Worm (Caenorhabditis elegans) whole organism, midembryonic: Measurements from ENCODE around the gene F31D4.2.
A peak's percentile ranks its signal among the peaks of the same experiment; 100 is the strongest.

Experiments
- T22C8.4 ChIP-seq: fragments of 200-800 bp; sonication (Bioruptor generic); IDR thresholded peaks from 2 replicates; pipeline ENCODE4 v1.3.6; 2022; ENCODE audit warnings: missing genetic modification characterization, missing compliant biosample characterization
- cog-1 ChIP-seq: sonication (generic microtip); optimal IDR thresholded peaks from 2 replicates; lab custom pipeline; 2016; ENCODE audit warnings: missing genetic modification characterization, missing compliant biosample characterization
- flt-1 ChIP-seq: fragments of 200-800 bp; sonication (Bioruptor generic); IDR thresholded peaks from 2 replicates; pipeline ENCODE4 v1.3.6; 2022; ENCODE audit warnings: missing genetic modification characterization, missing compliant biosample characterization
- klf-2 ChIP-seq: fragments of 200-800 bp; sonication (Bioruptor generic); conservative IDR thresholded peaks from 2 replicates; pipeline ENCODE4 v1.3.6; 2022; ENCODE audit warnings: missing genetic modification reagents, missing genetic modification characterization, missing compliant biosample characterization
- med-1 ChIP-seq: sonication (generic microtip); optimal IDR thresholded peaks from 2 replicates; lab custom pipeline; 2017; ENCODE audit warnings: missing genetic modification characterization, mild to moderate bottlenecking, missing compliant biosample characterization, antibody characterized with exemption, missing genetic modification reagents; ENCODE audit not compliant: insufficient read depth
- ref-1 ChIP-seq: fragments of 200-800 bp; sonication (Bioruptor generic); conservative IDR thresholded peaks from 2 replicates; pipeline ENCODE4 v1.3.6; 2022; ENCODE audit warnings: missing genetic modification reagents, missing genetic modification characterization, missing compliant biosample characterization
- tab-1 ChIP-seq: fragments of 200-800 bp; sonication (Bioruptor generic); IDR thresholded peaks from 2 replicates; pipeline ENCODE4 v1.3.6; 2022; ENCODE audit warnings: missing genetic modification characterization, missing compliant biosample characterization
- ztf-23 ChIP-seq: fragments of 200-800 bp; sonication (Bioruptor generic); IDR thresholded peaks from 2 replicates; pipeline ENCODE4 v1.3.6; 2022; ENCODE audit warnings: missing genetic modification reagents, missing genetic modification characterization, missing compliant biosample characterization
- ztf-29 ChIP-seq: fragments of 200-800 bp; sonication (Bioruptor generic); IDR thresholded peaks from 2 replicates; pipeline ENCODE4 v1.3.6; 2022; ENCODE audit warnings: missing genetic modification reagents, missing genetic modification characterization, missing compliant biosample characterization

F31D4.2 gene

DNA sequence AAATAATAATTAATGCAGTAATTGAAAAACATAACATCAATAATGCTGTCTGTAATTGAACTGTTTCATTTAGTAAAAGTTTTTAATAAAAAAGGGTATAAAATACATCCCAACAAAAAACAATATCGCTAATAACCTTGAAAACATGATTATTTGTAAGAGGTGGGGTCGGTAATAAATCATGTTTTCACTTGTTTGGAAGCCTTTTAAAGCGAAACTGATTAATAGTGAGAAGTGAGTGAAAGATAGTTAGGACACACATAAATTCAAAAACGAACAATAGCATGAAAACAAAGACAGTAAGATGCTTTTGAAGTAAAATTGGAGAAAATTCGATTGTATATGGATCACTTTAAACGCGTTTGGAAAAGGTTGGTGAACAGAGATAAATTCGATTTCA is 15.7 kb upstream of the F31D4.2 start, which contains the start of gene try-4:
TSS of gene try-4 (minus strand) at position 74 of the 400 bp plus-strand sequence.
- TF ChIP-seq flt-1 (GFP tag; lab: Robert Waterston, UW) (no peak), med-1 (GFP tag; lab: Kevin White, UChicago) (no peak), klf-2 (GFP tag; lab: Robert Waterston, UW) (no peak), ztf-23 (GFP tag; lab: Robert Waterston, UW) (no peak), T22C8.4 (no peak), tab-1 (GFP tag; lab: Robert Waterston, UW) (no peak), ztf-29 (no peak), ref-1 (no peak)

DNA sequence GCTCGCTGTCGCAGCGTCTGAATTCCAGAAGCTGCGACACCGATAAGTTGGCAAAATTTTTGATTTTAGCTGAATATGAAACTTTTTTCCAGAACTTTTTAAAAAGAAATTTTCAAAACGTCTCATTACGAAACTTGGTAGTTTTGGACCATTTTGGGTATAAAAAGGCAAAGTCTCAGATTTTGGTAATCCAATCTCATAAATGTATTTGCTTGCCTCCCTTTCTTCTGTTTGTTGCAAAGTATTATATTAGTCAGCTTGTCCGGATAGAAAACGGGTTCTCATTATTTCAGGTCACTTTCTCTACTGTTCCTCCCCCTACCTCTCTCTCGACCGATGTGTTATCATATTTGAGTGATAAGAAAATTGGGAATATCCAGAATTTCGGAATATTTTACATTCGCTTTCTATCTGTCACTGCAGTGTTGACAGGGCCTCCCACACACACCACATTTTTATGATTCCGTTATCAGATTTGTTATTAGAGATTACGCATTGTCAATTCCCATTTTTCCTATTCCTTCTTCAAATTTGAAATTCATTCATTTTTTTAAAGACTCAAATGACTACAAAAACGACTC is 8.3 kb upstream of the F31D4.2 start, which contains the start of gene F31D4.5:
TSS of gene F31D4.5 (plus strand) at position 491 of the 581 bp plus-strand sequence.
- TF ChIP-seq cog-1 (tag; lab: Kevin White, UChicago) (no peak), flt-1 (GFP tag; lab: Robert Waterston, UW) (no peak), ztf-29 (no peak), T22C8.4 (no peak), ztf-23 (GFP tag; lab: Robert Waterston, UW) (no peak), tab-1 (GFP tag; lab: Robert Waterston, UW) (no peak), ref-1 (no peak), klf-2 (GFP tag; lab: Robert Waterston, UW) (no peak), med-1 (GFP tag; lab: Kevin White, UChicago) (no peak)

DNA sequence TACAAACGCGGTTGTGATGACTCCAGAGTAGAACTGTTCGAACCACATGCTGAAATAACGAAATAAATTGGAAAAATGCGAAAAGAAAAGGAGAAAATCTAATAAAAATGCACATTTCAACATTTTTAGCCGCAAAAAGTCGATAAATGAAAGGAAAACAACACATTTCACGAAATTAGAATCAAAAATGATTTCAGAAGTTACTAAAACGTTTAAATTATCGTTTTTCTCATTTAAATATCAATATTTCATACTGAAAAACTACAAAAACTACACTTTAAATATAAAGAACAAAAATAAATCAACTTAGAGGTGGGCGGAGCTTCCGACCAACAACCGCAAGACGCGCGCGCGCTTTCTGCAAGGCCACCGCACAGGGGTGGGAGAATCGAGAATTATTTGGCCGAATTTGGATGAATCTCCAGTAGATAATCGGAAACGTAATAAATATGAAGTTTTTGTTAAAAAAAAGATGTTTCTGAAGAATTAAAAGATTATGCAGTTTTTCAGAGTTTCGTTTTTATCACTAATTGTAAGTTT is 6.6 kb upstream of the F31D4.2 start, which contains the start of gene ndua-1:
TSS of gene ndua-1 (minus strand) at position 51 of the 540 bp plus-strand sequence.
- TF ChIP-seq med-1 (GFP tag; lab: Kevin White, UChicago) (peak; percentile 41), tab-1 (GFP tag; lab: Robert Waterston, UW) (peak; percentile 41; the same call in 1 of the 2 replicates), flt-1 (GFP tag; lab: Robert Waterston, UW) (peak; percentile 65; the same call in 1 of the 2 replicates), ztf-29 (no peak), ref-1 (no peak), cog-1 (tag; lab: Kevin White, UChicago) (no peak), T22C8.4 (no peak), klf-2 (GFP tag; lab: Robert Waterston, UW) (no peak), ztf-23 (GFP tag; lab: Robert Waterston, UW) (peak; percentile 57; the same call in 1 of the 2 replicates)

DNA sequence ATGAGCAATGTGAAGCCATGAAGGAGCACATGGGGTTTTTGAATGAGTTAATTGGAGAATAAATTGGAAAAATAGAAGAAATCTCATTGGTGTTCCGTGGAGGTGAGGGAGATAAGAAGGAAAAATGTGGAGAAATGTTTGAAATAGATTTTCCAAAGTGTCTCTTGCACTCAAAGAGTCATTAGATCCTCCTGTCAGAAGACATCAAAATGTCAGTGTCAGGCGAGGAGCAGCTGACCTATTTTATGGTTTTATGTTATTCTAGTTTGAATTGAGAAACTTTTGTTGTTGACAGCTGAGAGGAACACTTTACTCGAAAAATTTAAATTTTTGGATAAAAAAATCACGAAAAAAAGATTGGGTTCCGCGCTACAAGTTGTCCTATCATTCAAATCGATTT is 5.2 kb upstream of the F31D4.2 start, which contains the start of gene clec-264:
TSS of gene clec-264 (minus strand) at position 122 of the 400 bp plus-strand sequence.
- TF ChIP-seq ztf-23 (GFP tag; lab: Robert Waterston, UW) (no peak), ref-1 (no peak), cog-1 (tag; lab: Kevin White, UChicago) (no peak)

DNA sequence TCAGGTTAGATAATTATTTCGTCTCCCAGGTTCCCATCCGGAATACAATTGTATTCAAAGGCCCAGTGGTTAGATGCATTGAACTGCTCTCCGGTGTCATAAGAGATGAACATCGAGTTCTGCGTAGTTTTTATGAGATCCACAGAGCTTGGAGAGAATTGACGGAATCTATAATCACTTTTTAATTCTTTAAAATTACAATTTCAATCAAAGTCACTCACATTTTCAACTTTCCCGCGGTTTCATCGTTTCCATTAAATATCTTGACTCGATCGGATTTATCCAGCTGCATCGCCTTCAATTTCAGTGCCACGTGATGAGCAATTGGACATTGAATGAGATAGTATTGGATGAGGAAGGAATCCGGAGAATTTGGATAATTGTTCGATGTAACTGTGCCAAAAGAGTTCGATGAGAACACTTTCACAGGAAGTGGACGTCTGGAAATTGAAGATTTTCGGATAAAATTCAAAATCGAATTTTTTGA is 2.4 kb upstream of the F31D4.2 start:
- TF ChIP-seq ref-1 (no peak), med-1 (GFP tag; lab: Kevin White, UChicago) (no peak), klf-2 (GFP tag; lab: Robert Waterston, UW) (no peak), flt-1 (GFP tag; lab: Robert Waterston, UW) (no peak), ztf-29 (no peak), tab-1 (GFP tag; lab: Robert Waterston, UW) (no peak), ztf-23 (GFP tag; lab: Robert Waterston, UW) (no peak), cog-1 (tag; lab: Kevin White, UChicago) (no peak), T22C8.4 (no peak)

DNA sequence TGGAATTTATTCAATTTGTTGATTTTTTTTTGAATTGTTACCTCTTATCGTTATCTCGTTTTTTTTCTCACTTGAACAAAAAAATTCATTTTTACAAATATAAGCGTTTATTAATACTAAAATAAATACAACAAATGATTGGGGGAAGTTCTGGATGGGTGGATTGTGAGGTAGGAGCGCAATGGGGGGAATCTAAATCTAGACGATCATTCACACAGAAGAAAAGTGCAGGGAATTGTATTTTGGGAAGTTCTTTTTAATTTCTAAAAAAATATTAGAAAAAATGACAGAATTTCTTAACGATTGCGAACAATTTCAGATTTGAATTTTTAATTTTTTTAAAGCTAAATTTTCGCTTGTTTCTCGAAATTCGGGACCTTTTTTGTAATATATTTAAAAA is 3.9 kb downstream of the F31D4.2 start:
- TF ChIP-seq klf-2 (GFP tag; lab: Robert Waterston, UW), result no peak

DNA sequence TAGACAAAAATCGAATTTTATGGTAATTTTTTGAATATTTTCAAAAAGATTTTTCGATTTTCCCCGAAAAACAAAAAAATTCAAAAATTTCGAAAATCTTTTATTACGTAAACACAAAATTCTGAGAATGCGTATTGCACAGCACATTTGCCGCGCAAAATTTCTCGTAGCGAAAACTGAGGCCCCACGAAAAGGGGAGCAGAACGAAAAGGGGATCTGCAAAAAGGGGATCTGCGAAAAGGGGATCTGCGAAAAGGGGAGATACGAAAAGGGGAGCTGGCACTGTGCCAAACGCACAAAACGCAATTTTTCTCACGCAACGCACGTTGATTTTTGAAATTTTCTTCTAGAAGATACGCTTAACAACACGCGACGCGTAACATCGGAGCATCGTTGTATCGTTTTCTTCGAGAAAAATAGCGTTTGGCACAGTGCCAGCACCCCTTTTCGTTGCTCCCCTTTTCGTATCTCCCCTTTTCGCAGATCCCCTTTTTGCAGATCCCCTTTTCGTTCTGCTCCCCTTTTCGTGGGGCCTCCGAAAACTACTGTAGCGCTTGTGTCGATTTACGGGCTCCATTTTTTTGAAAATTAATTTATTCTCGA is 5.9 kb downstream of the F31D4.2 start:
- TF ChIP-seq ztf-23 (GFP tag; lab: Robert Waterston, UW), result peak; percentile 76
- TF ChIP-seq flt-1 (GFP tag; lab: Robert Waterston, UW), result peak; percentile 69; the same call in 1 of the 2 replicates
- TF ChIP-seq klf-2 (GFP tag; lab: Robert Waterston, UW), result 0 out of 2 replicates have a peak, but pooled peaks have one; percentile 34

DNA sequence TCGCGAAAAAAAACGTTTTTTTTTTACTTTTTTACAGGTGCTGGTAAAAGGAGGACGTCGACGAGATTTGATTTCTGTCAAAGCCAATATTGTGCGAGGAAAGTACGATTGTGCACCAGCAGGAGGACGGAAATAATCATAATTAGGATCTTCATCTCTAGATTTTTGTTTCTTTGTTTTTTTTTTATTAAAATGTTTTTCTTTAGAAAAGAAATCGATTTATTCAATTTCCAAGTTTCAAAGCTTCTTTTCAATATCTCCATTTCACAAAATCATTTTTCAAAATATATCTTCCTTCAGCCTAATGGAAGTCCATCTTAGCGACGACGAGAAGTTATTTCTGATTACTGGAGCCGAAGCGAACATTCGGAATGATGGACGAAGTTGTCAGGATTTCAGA is 6.8 kb downstream of the F31D4.2 start, which contains the start of gene exos-7:
TSS of gene exos-7 (plus strand) at position 301 of the 400 bp plus-strand sequence.
- TF ChIP-seq T22C8.4 (no peak), cog-1 (tag; lab: Kevin White, UChicago) (no peak), ztf-29 (no peak), ref-1 (no peak), med-1 (GFP tag; lab: Kevin White, UChicago) (no peak), flt-1 (GFP tag; lab: Robert Waterston, UW) (no peak), tab-1 (GFP tag; lab: Robert Waterston, UW) (no peak), ztf-23 (GFP tag; lab: Robert Waterston, UW) (no peak), klf-2 (GFP tag; lab: Robert Waterston, UW) (no peak)

DNA sequence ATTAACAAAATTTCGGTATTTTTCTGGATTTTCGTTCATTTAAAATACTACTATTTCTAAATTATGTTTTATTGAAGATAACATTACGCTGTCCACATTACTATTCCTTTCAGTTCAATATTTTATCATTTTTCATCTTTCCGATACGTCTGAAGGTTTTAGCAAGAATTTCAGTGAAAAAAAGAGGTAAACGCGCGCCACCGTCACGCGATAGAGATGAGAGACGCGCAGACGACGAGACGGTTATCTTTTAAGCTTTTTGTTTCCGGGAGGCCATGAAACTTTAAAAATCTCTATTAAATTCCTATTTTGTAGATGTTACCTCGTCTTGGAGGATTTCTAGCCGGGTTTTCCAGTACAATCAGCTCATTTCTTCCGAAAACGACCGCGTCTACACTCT is 7.6 kb downstream of the F31D4.2 start, which contains the start of gene mrps-12:
TSS of gene mrps-12 (plus strand) at position 316 of the 400 bp plus-strand sequence.
- TF ChIP-seq cog-1 (tag; lab: Kevin White, UChicago) (no peak), T22C8.4 (no peak), klf-2 (GFP tag; lab: Robert Waterston, UW) (no peak), tab-1 (GFP tag; lab: Robert Waterston, UW) (no peak), ztf-29 (no peak), flt-1 (GFP tag; lab: Robert Waterston, UW) (no peak), ref-1 (no peak), med-1 (GFP tag; lab: Kevin White, UChicago) (no peak), ztf-23 (GFP tag; lab: Robert Waterston, UW) (no peak)
